Worm (Caenorhabditis elegans) whole organism, L4 larva: Measurements from ENCODE around the gene gcy-31.

Experiments
- F10B5.3 ChIP-seq: sonication (generic microtip); optimal IDR thresholded peaks from 2 replicates; lab custom pipeline; 2016; ENCODE audit warnings: mild to moderate bottlenecking, missing genetic modification characterization, missing compliant biosample characterization
- F26F4.8 ChIP-seq: fragments of 200-800 bp; sonication (Bioruptor generic); conservative IDR thresholded peaks from 2 replicates; pipeline ENCODE4 v1.3.6; 2022; ENCODE audit warnings: missing genetic modification characterization, missing compliant biosample characterization
- F49E8.2 ChIP-seq: sonication (generic microtip); optimal IDR thresholded peaks from 2 replicates; lab custom pipeline; 2016; ENCODE audit warnings: missing compliant biosample characterization, mild to moderate bottlenecking, missing genetic modification characterization, borderline replicate concordance
- T26A8.4 ChIP-seq: fragments of 200-800 bp; sonication (Bioruptor generic); IDR thresholded peaks from 2 replicates; pipeline ENCODE4 v1.3.6; 2022; ENCODE audit warnings: missing genetic modification characterization, missing compliant biosample characterization
- Y48G9A.11 ChIP-seq: fragments of 200-800 bp; sonication (Bioruptor generic); IDR thresholded peaks from 2 replicates; pipeline ENCODE4 v1.3.6; 2022; ENCODE audit warnings: missing genetic modification reagents, missing genetic modification characterization, missing compliant biosample characterization
- aha-1 ChIP-seq: fragments of 150-350 bp; peaks from one replicate; lab custom pipeline; 2014; ENCODE audit warnings: missing biosample characterization, missing genetic modification characterization
- ceh-28 ChIP-seq: fragments of 150-350 bp; optimal IDR thresholded peaks from 2 replicates; lab custom pipeline; 2014; ENCODE audit warnings: missing biosample characterization, missing genetic modification reagents, missing genetic modification characterization
- ctbp-1 ChIP-seq: fragments of 200-800 bp; sonication (Bioruptor generic); IDR thresholded peaks from 2 replicates; pipeline ENCODE4 v1.3.6; 2022; ENCODE audit warnings: missing genetic modification reagents, missing genetic modification characterization, missing compliant biosample characterization
- daf-16 ChIP-seq, 3 experiments: sonication (generic microtip); optimal IDR thresholded peaks; 2 replicates each; lab custom pipeline; 2016 to 2017; ENCODE audit warnings: missing genetic modification characterization in 3 of 3, missing genetic modification reagents in 3 of 3, mild to moderate bottlenecking in 2 of 3, missing compliant biosample characterization in 2 of 3, missing biosample characterization in 1 of 3, moderate library complexity in 1 of 3
- egl-27 ChIP-seq: sonication (generic microtip); optimal IDR thresholded peaks from 3 replicates; lab custom pipeline; 2017; ENCODE audit warnings: missing biosample characterization, missing genetic modification reagents, missing genetic modification characterization
- egl-43 ChIP-seq: fragments of 200-800 bp; sonication (Bioruptor generic); IDR thresholded peaks from 2 replicates; pipeline ENCODE4 v1.3.6; 2022; ENCODE audit warnings: missing genetic modification reagents, missing genetic modification characterization, missing compliant biosample characterization
- fkh-10 ChIP-seq: fragments of 150-350 bp; optimal IDR thresholded peaks from 2 replicates; lab custom pipeline; 2014; ENCODE audit warnings: missing biosample characterization, missing genetic modification reagents, missing genetic modification characterization
- hlh-11 ChIP-seq: fragments of 200-800 bp; sonication (Bioruptor generic); optimal IDR thresholded peaks from 2 replicates; lab custom pipeline; 2018; ENCODE audit warnings: mild to moderate bottlenecking, missing genetic modification characterization, missing compliant biosample characterization
- hlh-30 ChIP-seq: sonication (generic microtip); optimal IDR thresholded peaks from 2 replicates; lab custom pipeline; 2017; ENCODE audit warnings: antibody characterized with exemption, mild to moderate bottlenecking, missing genetic modification characterization, missing compliant biosample characterization; ENCODE audit not compliant: insufficient read depth
- hmg-1.1 ChIP-seq: fragments of 200-800 bp; sonication (Bioruptor generic); IDR thresholded peaks from 2 replicates; pipeline ENCODE4 v1.3.6; 2022; ENCODE audit warnings: missing genetic modification reagents, missing genetic modification characterization, missing compliant biosample characterization
- jun-1 ChIP-seq: fragments of 150-350 bp; optimal IDR thresholded peaks from 2 replicates; lab custom pipeline; 2014; ENCODE audit warnings: missing biosample characterization, missing genetic modification reagents, missing genetic modification characterization
- lin-13 ChIP-seq: fragments of 150-350 bp; optimal IDR thresholded peaks from 2 replicates; lab custom pipeline; 2014; ENCODE audit warnings: missing biosample characterization, missing genetic modification reagents, missing genetic modification characterization
- lir-3 ChIP-seq: sonication (generic microtip); optimal IDR thresholded peaks from 2 replicates; lab custom pipeline; 2016; ENCODE audit warnings: mild to moderate bottlenecking, missing genetic modification characterization, missing compliant biosample characterization
- mdt-29 ChIP-seq: fragments of 200-800 bp; sonication (Bioruptor generic); IDR thresholded peaks from 2 replicates; pipeline ENCODE4 v1.3.6; 2022; ENCODE audit warnings: missing genetic modification reagents, missing genetic modification characterization, missing compliant biosample characterization
- mes-2 ChIP-seq: sonication (generic microtip); optimal IDR thresholded peaks from 2 replicates; lab custom pipeline; 2016; ENCODE audit warnings: missing genotype, mild to moderate bottlenecking, missing genetic modification characterization, missing compliant biosample characterization; ENCODE audit not compliant: poor library complexity, severe bottlenecking
- mxl-2 ChIP-seq: fragments of 200-800 bp; sonication (Bioruptor generic); conservative IDR thresholded peaks from 2 replicates; pipeline ENCODE4 v1.3.6; 2022; ENCODE audit warnings: missing genetic modification reagents, missing genetic modification characterization, missing compliant biosample characterization
- mxl-3 ChIP-seq: fragments of 200-800 bp; sonication (Bioruptor generic); optimal IDR thresholded peaks from 2 replicates; lab custom pipeline; 2018; ENCODE audit warnings: mild to moderate bottlenecking, missing genetic modification characterization, missing compliant biosample characterization
- nhr-11 ChIP-seq: fragments of 150-350 bp; optimal IDR thresholded peaks from 2 replicates; lab custom pipeline; 2014; ENCODE audit warnings: missing biosample characterization, missing genetic modification characterization
- nhr-111 ChIP-seq: fragments of 200-800 bp; sonication (Bioruptor generic); optimal IDR thresholded peaks from 2 replicates; lab custom pipeline; 2018; ENCODE audit warnings: mild to moderate bottlenecking, missing genetic modification characterization, missing compliant biosample characterization
- nhr-28 ChIP-seq: fragments of 150-350 bp; optimal IDR thresholded peaks from 2 replicates; lab custom pipeline; 2014; ENCODE audit warnings: missing biosample characterization, missing genetic modification characterization
- nhr-41 ChIP-seq: fragments of 200-800 bp; sonication (Bioruptor generic); IDR thresholded peaks from 2 replicates; pipeline ENCODE4 v1.3.6; 2022; ENCODE audit warnings: missing genetic modification reagents, missing genetic modification characterization, missing compliant biosample characterization
- nhr-48 ChIP-seq: sonication (generic microtip); optimal IDR thresholded peaks from 2 replicates; lab custom pipeline; 2016; ENCODE audit warnings: mild to moderate bottlenecking, missing genetic modification characterization, missing compliant biosample characterization
- nhr-6 ChIP-seq: fragments of 150-350 bp; optimal IDR thresholded peaks from 2 replicates; lab custom pipeline; 2014; ENCODE audit warnings: missing biosample characterization, missing genetic modification characterization
- php-3 ChIP-seq: fragments of 200-800 bp; sonication (Bioruptor generic); IDR thresholded peaks from 2 replicates; pipeline ENCODE4 v1.3.6; 2022; ENCODE audit warnings: missing genetic modification reagents, missing genetic modification characterization, missing compliant biosample characterization
- rbr-2 ChIP-seq: sonication (generic microtip); optimal IDR thresholded peaks from 2 replicates; lab custom pipeline; 2016; ENCODE audit warnings: missing genotype, missing genetic modification characterization, missing compliant biosample characterization
- saeg-2 ChIP-seq: fragments of 200-800 bp; sonication (Bioruptor generic); IDR thresholded peaks from 2 replicates; pipeline ENCODE4 v1.3.6; 2022; ENCODE audit warnings: missing genetic modification reagents, missing genetic modification characterization, missing compliant biosample characterization
- sdz-12 ChIP-seq: fragments of 200-800 bp; sonication (Bioruptor generic); optimal IDR thresholded peaks from 2 replicates; lab custom pipeline; 2018; ENCODE audit warnings: mild to moderate bottlenecking, missing genetic modification characterization, missing compliant biosample characterization
- skn-1 ChIP-seq: fragments of 150-350 bp; optimal IDR thresholded peaks from 2 replicates; lab custom pipeline; 2014; ENCODE audit warnings: missing biosample characterization, missing genetic modification characterization
- snpc-1.2 ChIP-seq: fragments of 200-800 bp; sonication (Bioruptor generic); IDR thresholded peaks from 2 replicates; pipeline ENCODE4 v1.3.6; 2022; ENCODE audit warnings: missing genetic modification reagents, missing genetic modification characterization, missing compliant biosample characterization
- snpc-4 ChIP-seq: fragments of 150-350 bp; optimal IDR thresholded peaks from 2 replicates; lab custom pipeline; 2014; ENCODE audit warnings: missing biosample characterization, missing genetic modification characterization
- tag-97 ChIP-seq: fragments of 200-800 bp; sonication (Bioruptor generic); IDR thresholded peaks from 2 replicates; pipeline ENCODE4 v1.3.6; 2022; ENCODE audit warnings: missing genetic modification characterization, missing compliant biosample characterization
- tra-1 ChIP-seq: fragments of 200-800 bp; sonication (Bioruptor generic); IDR thresholded peaks from 2 replicates; pipeline ENCODE4 v1.3.6; 2022; ENCODE audit warnings: missing genetic modification reagents, missing genetic modification characterization, missing compliant biosample characterization
- vab-7 ChIP-seq: fragments of 200-800 bp; sonication (Bioruptor generic); IDR thresholded peaks from 2 replicates; pipeline ENCODE4 v1.3.6; 2022; ENCODE audit warnings: missing genetic modification reagents, missing genetic modification characterization, missing compliant biosample characterization
- zfp-3 ChIP-seq: fragments of 200-800 bp; sonication (Bioruptor generic); conservative IDR thresholded peaks from 2 replicates; pipeline ENCODE4 v1.3.6; 2022; ENCODE audit warnings: missing genetic modification reagents, missing genetic modification characterization, missing compliant biosample characterization
- zip-2 ChIP-seq: fragments of 150-350 bp; optimal IDR thresholded peaks from 2 replicates; lab custom pipeline; 2014; ENCODE audit warnings: missing biosample characterization, missing genetic modification characterization
- ztf-11 ChIP-seq: fragments of 150-350 bp; optimal IDR thresholded peaks from 2 replicates; lab custom pipeline; 2014; ENCODE audit warnings: missing biosample characterization, missing genetic modification characterization

The gcy-31 gene

ce11 chrX:2401883-2402282, 25.4 kb downstream of the gcy-31 start, which contains the start of gene dhhc-9 (continued):
- no peak for TF ChIP-seq egl-43
- TF ChIP-seq aha-1 (tag; lab: Kevin White, UChicago): no peak
- no peak for TF ChIP-seq sdz-12 (GFP tag; lab: Kevin White, UChicago)
- TF ChIP-seq F10B5.3 (tag; lab: Kevin White, UChicago): peak; percentile 47
- TF ChIP-seq F49E8.2 (tag; lab: Kevin White, UChicago): no peak
- no peak for TF ChIP-seq zfp-3 (GFP tag; lab: Robert Waterston, UW)
- TF ChIP-seq zip-2: peak; percentile 4
- peak; percentile 7 for TF ChIP-seq nhr-11 (tag; lab: Kevin White, UChicago)
- TF ChIP-seq rbr-2 (tag; lab: Kevin White, UChicago): peak; percentile 59
- TF ChIP-seq tra-1 (GFP tag; lab: Robert Waterston, UW): no peak
- no peak for TF ChIP-seq nhr-6 (tag; lab: Kevin White, UChicago)
- TF ChIP-seq hmg-1.1 (GFP tag; lab: Robert Waterston, UW): peak; percentile 93
- TF ChIP-seq jun-1: no peak
- no peak for TF ChIP-seq mxl-2 (GFP tag; lab: Robert Waterston, UW)
- TF ChIP-seq snpc-1.2 (GFP tag; lab: Robert Waterston, UW): no peak
- TF ChIP-seq skn-1 (tag; lab: Kevin White, UChicago): no peak
- no peak for TF ChIP-seq tag-97
- no peak for TF ChIP-seq saeg-2 (GFP tag; lab: Robert Waterston, UW)
- peak; percentile 76 for TF ChIP-seq hlh-11 (tag; lab: Kevin White, UChicago)
- TF ChIP-seq ctbp-1 (GFP tag; lab: Robert Waterston, UW): no peak
- TF ChIP-seq lin-13 (GFP tag; lab: Kevin White, UChicago): no peak
- no peak for TF ChIP-seq nhr-111 (GFP tag; lab: Kevin White, UChicago)
- no peak for TF ChIP-seq ztf-11 (tag; lab: Kevin White, UChicago)
- TF ChIP-seq php-3 (GFP tag; lab: Robert Waterston, UW): 0 out of 2 replicates have a peak, but pooled peaks have one; percentile 7
- TF ChIP-seq nhr-48 (tag; lab: Kevin White, UChicago): peak; percentile 19

- no peak for TF ChIP-seq mdt-29
- no peak for TF ChIP-seq lin-13 (GFP tag; lab: Kevin White, UChicago)
- TF ChIP-seq Y48G9A.11 (GFP tag; lab: Robert Waterston, UW): no peak
- no peak for TF ChIP-seq vab-7 (GFP tag; lab: Robert Waterston, UW)
- no peak for TF ChIP-seq daf-16 (GFP tag; optimal IDR thresholded peaks at IDR 0.05; lab: Kevin White, UChicago)
- no peak for TF ChIP-seq daf-16 (tag; optimal IDR thresholded peaks at IDR 0.05; lab: Kevin White, UChicago)
- no peak for TF ChIP-seq egl-27 (tag; lab: Kevin White, UChicago)
- TF ChIP-seq zfp-3 (GFP tag; lab: Robert Waterston, UW): no peak
- TF ChIP-seq nhr-41: no peak
- TF ChIP-seq T26A8.4 (GFP tag; lab: Robert Waterston, UW): no peak
- TF ChIP-seq mes-2 (tag; lab: Kevin White, UChicago): no peak
- no peak for TF ChIP-seq F26F4.8
- no peak for TF ChIP-seq ceh-28 (tag; lab: Kevin White, UChicago)
- TF ChIP-seq fkh-10 (GFP tag; lab: Kevin White, UChicago): no peak
- TF ChIP-seq tag-97: no peak
- TF ChIP-seq lir-3: no peak
Observed at ce11 chrX:2394983-2395382, 32.3 kb downstream of the gcy-31 start, which contains the start of gene C43H6.6. TSS of gene C43H6.6 (plus strand) at chrX:2395283.

ce11 chrX:2386922-2387566, 40.3 kb downstream of the gcy-31 start:
- peak; percentile 94 for TF ChIP-seq aha-1 (tag; lab: Kevin White, UChicago)
- TF ChIP-seq jun-1: no peak
- no peak for TF ChIP-seq snpc-4
- TF ChIP-seq nhr-28 (tag; lab: Kevin White, UChicago): peak; percentile 14
- TF ChIP-seq hlh-30 (tag; lab: Kevin White, UChicago): peak; percentile 26
- peak; percentile 46 for TF ChIP-seq mxl-3 (GFP tag; lab: Kevin White, UChicago)
- TF ChIP-seq, all 104 proteins: peak for 4
